Fruit fly (Drosophila melanogaster): ENCODE data around the gene kmr.

Gene kmr

dm6 chr3R:13788224-13788623, 73.2 kb downstream of the kmr start:
- no peak for TF ChIP-seq noc (tag; optimal IDR thresholded peaks at IDR 0.05)

- no peak for TF ChIP-seq noc (tag; optimal IDR thresholded peaks at IDR 0.05)
Observed at dm6 chr3R:13788672-13789071, 73.7 kb downstream of the kmr start.

- TF ChIP-seq noc (tag; optimal IDR thresholded peaks at IDR 0.05) = no peak
Observed at dm6 chr3R:13789617-13790277, 74.7 kb downstream of the kmr start.

dm6 chr3R:13790820-13791219, 75.8 kb downstream of the kmr start:
- no peak for TF ChIP-seq noc (tag; optimal IDR thresholded peaks at IDR 0.05)

dm6 chr3R:13793105-13793978, 78.3 kb downstream of the kmr start:
- TF ChIP-seq noc (tag; optimal IDR thresholded peaks at IDR 0.05) = no peak

dm6 chr3R:13793979-13794665, 79.1 kb downstream of the kmr start:
- no peak for TF ChIP-seq noc (tag; optimal IDR thresholded peaks at IDR 0.05)

- TF ChIP-seq noc (tag; optimal IDR thresholded peaks at IDR 0.05) = no peak
Observed at dm6 chr3R:13794666-13795055, 79.7 kb downstream of the kmr start.

- TF ChIP-seq noc (tag; optimal IDR thresholded peaks at IDR 0.05) = no peak
Observed at dm6 chr3R:13796071-13796470, 81.1 kb downstream of the kmr start.

- TF ChIP-seq noc (tag; optimal IDR thresholded peaks at IDR 0.05) = no peak
Observed at dm6 chr3R:13796607-13797246, 81.7 kb downstream of the kmr start.

- no peak for TF ChIP-seq noc (tag; optimal IDR thresholded peaks at IDR 0.05)
Observed at dm6 chr3R:13797269-13797677, 82.3 kb downstream of the kmr start.

dm6 chr3R:13797823-13798446, 82.9 kb downstream of the kmr start:
- no peak for TF ChIP-seq noc (tag; optimal IDR thresholded peaks at IDR 0.05)

- TF ChIP-seq noc (tag; optimal IDR thresholded peaks at IDR 0.05) = no peak
Observed at dm6 chr3R:13799567-13800429, 84.8 kb downstream of the kmr start.

- peak; percentile 43 for TF ChIP-seq noc (tag; optimal IDR thresholded peaks at IDR 0.05)
Observed at dm6 chr3R:13800430-13800848, 85.4 kb downstream of the kmr start.

dm6 chr3R:13801184-13802056, 86.4 kb downstream of the kmr start:
- TF ChIP-seq noc (tag; optimal IDR thresholded peaks at IDR 0.05) = no peak
